Fruit fly (Drosophila melanogaster) Kc167 (cell line): ENCODE results near the gene CG10466.

Source experiments
- Myc ChIP-seq: fragments of >200 bp; optimal IDR thresholded peaks from 2 replicates; lab custom pipeline; 2017; ENCODE audit warnings: missing external identifiers
- Sin3A ChIP-seq: fragments of >200 bp; optimal IDR thresholded peaks from 2 replicates; lab custom pipeline; 2018; ENCODE audit warnings: missing external identifiers
- h ChIP-seq: fragments of >200 bp; optimal IDR thresholded peaks from 3 replicates; lab custom pipeline; 2018; ENCODE audit warnings: missing external identifiers
- insv ChIP-seq: fragments of >200 bp; optimal IDR thresholded peaks from 3 replicates; lab custom pipeline; 2018; ENCODE audit warnings: missing external identifiers
- psq ChIP-seq: fragments of >200 bp; optimal IDR thresholded peaks from 2 replicates; lab custom pipeline; 2017; ENCODE audit warnings: missing external identifiers
- ttk ChIP-seq: sonication (Bioruptor generic); optimal IDR thresholded peaks from 2 replicates; lab custom pipeline; 2017; ENCODE audit warnings: missing external identifiers

DNA sequence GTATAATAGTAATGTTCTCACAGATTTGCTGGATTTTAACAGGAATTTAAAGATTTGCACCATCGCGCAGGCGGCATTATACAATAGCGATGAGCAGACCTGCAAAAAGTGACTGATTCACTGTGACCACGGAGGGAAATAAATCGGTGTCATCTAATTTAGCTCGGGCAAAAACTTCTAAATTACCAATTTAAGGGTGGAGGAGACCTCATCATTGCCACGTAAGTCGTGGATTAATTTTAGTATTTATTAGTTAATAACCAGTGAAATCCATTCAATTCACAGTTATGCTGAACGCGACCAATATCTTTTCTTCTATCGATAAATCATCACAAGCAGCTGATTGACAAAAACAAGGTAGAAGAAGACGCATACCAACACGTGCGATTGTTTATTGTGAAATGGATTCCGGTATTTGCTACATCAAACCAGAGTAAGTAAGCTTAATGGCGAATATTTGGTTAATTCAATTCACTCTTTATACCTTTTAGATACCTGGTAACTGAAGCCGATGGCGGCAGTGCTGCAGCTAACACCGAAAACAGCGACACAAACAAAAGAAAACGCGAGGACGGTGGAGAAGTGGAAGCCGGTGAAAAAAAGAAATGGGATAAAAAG is 33.3 kb upstream of the CG10466 start, which contains the start of the genes CG10628 and Dus3:
- TF ChIP-seq h = no peak
- no peak for TF ChIP-seq ttk
- TF ChIP-seq psq (lab: Kevin White, UChicago) = no peak
- TF ChIP-seq insv (lab: Kevin White, UChicago) = no peak
- TF ChIP-seq Myc (lab: Kevin White, UChicago) = no peak
- no peak for TF ChIP-seq Sin3A (lab: Kevin White, UChicago)
